Worm (Caenorhabditis elegans): Measurements from ENCODE around the gene ech-6.

ech-6 gene

ce11 chrIII:9727439-9727838, 25.2 kb downstream of the ech-6 start, which contains the start of gene C07A9.12:
C07A9.12 (minus strand) TSS chrIII:9727539.
- TF ChIP-seq unc-86 (tag; optimal IDR thresholded peaks at IDR 0.05) (no peak), ref-2 (tag; optimal IDR thresholded peaks at IDR 0.05) (no peak), ahr-1 (tag; optimal IDR thresholded peaks at IDR 0.05) (no peak), elt-4 (tag; optimal IDR thresholded peaks at IDR 0.05) (no peak), ceh-6 (GFP tag; optimal IDR thresholded peaks at IDR 0.05) (no peak), fkh-6 (tag; optimal IDR thresholded peaks at IDR 0.05) (no peak)

DNA sequence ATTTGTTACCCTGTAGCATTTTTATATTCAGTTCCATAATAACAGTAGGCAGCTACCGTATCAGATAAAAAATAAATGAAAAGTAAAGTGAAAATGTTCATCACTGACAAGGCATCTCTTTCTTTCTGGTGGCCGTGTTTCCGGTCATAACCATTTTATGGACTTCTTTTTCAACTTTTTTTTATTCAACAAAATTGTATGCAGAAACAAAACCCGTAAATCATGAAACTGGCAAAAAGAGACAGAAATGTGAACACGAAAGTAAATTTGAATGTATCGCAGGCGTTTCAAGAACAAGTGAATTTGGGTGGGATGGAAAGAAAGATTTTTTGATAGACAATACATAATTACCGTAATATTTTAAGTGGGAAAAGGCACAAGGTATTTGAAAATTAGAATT, 27.6 kb downstream of the ech-6 start, which contains the start of gene clec-162:
TSS of gene clec-162 (minus strand) at position 101 of the 400 bp plus-strand sequence.
- TF ChIP-seq K09A11.1 (tag; optimal IDR thresholded peaks at IDR 0.05; ENCODE audit: insufficient read depth) (no peak), eyg-1 (tag; optimal IDR thresholded peaks at IDR 0.05) (no peak), sox-4 (tag; optimal IDR thresholded peaks at IDR 0.05) (no peak), lim-6 (tag; optimal IDR thresholded peaks at IDR 0.05) (no peak), ttx-3 (tag; optimal IDR thresholded peaks at IDR 0.05) (no peak), gmeb-2 (tag; optimal IDR thresholded peaks at IDR 0.05) (no peak), elt-4 (tag; optimal IDR thresholded peaks at IDR 0.05) (no peak), nfya-1 (tag; optimal IDR thresholded peaks at IDR 0.05) (no peak), fax-1 (tag; optimal IDR thresholded peaks at IDR 0.05) (no peak), tbx-7 (tag; optimal IDR thresholded peaks at IDR 0.05) (no peak), ceh-34 (tag; optimal IDR thresholded peaks at IDR 0.05) (no peak), ceh-2 (tag; optimal IDR thresholded peaks at IDR 0.05) (no peak), hlh-30 (tag; optimal IDR thresholded peaks at IDR 0.05; ENCODE audit: insufficient read depth) (no peak), ceh-24 (tag; optimal IDR thresholded peaks at IDR 0.05) (no peak), unc-86 (tag; optimal IDR thresholded peaks at IDR 0.05) (no peak), ceh-45 (GFP tag; IDR thresholded peaks at IDR 0.05) (no peak)

ce11 chrIII:9721991-9722390, 30.7 kb downstream of the ech-6 start:
- no peak for TF ChIP-seq ref-2 (tag; optimal IDR thresholded peaks at IDR 0.05)
- TF ChIP-seq elt-2 (tag; optimal IDR thresholded peaks at IDR 0.05), result peak; percentile 73

ce11 chrIII:9720191-9720590, 32.5 kb downstream of the ech-6 start, which contains the start of gene ncx-7:
ncx-7 (minus strand) TSS chrIII:9720291.
- TF ChIP-seq ceh-24 (tag; optimal IDR thresholded peaks at IDR 0.05), result no peak
- no peak for TF ChIP-seq ceh-19 (GFP tag; optimal IDR thresholded peaks at IDR 0.05)
- TF ChIP-seq ttx-3 (tag; optimal IDR thresholded peaks at IDR 0.05), result no peak
- TF ChIP-seq ama-1 (optimal IDR thresholded peaks at IDR 0.05), result no peak
- no peak for TF ChIP-seq ceh-34 (tag; optimal IDR thresholded peaks at IDR 0.05)
- TF ChIP-seq rnt-1 (tag; optimal IDR thresholded peaks at IDR 0.05), result no peak

- TF ChIP-seq unc-55 (GFP tag; optimal IDR thresholded peaks at IDR 0.05) (no peak), ttx-3 (tag; optimal IDR thresholded peaks at IDR 0.05) (no peak), elt-2 (tag; optimal IDR thresholded peaks at IDR 0.05) (peak; percentile 55), sox-2 (GFP tag; IDR thresholded peaks at IDR 0.05) (no peak), ama-1 (optimal IDR thresholded peaks at IDR 0.05) (peak; percentile 5), gmeb-2 (tag; optimal IDR thresholded peaks at IDR 0.05) (no peak), tbx-7 (tag; optimal IDR thresholded peaks at IDR 0.05) (no peak), ceh-34 (tag; optimal IDR thresholded peaks at IDR 0.05) (no peak)
Measured at ce11 chrIII:9717243-9717642, 35.4 kb downstream of the ech-6 start.

ce11 chrIII:9714731-9715130, 38.0 kb downstream of the ech-6 start:
- TF ChIP-seq elt-2 (tag; optimal IDR thresholded peaks at IDR 0.05) (peak; percentile 52), nhr-232 (tag; optimal IDR thresholded peaks at IDR 0.05) (no peak), ceh-14 (tag; optimal IDR thresholded peaks at IDR 0.05) (no peak), ceh-48 (tag; optimal IDR thresholded peaks at IDR 0.05) (no peak)

- TF ChIP-seq lin-11 (tag; optimal IDR thresholded peaks at IDR 0.05) (no peak), unc-55 (GFP tag; optimal IDR thresholded peaks at IDR 0.05) (no peak), tbx-2 (tag; optimal IDR thresholded peaks at IDR 0.05) (no peak), dve-1 (tag; optimal IDR thresholded peaks at IDR 0.05) (no peak), ceh-19 (GFP tag; optimal IDR thresholded peaks at IDR 0.05) (no peak), ets-4 (tag; optimal IDR thresholded peaks at IDR 0.05) (no peak), ceh-9 (tag; optimal IDR thresholded peaks at IDR 0.05) (no peak), sdc-2 (tag; optimal IDR thresholded peaks at IDR 0.05) (no peak), pha-2 (tag; optimal IDR thresholded peaks at IDR 0.05) (no peak), ceh-14 (tag; optimal IDR thresholded peaks at IDR 0.05) (no peak), ref-2 (tag; optimal IDR thresholded peaks at IDR 0.05) (no peak), pat-9 (tag; optimal IDR thresholded peaks at IDR 0.05) (no peak)
Measured at ce11 chrIII:9713862-9714261, 38.8 kb downstream of the ech-6 start, which contains the start of gene ncx-6. ncx-6 (minus strand) TSS chrIII:9713949.
